Worm (Caenorhabditis elegans) whole organism, L4 larva: ENCODE data around the gene srg-33.

ENCODE experiments used
- F26F4.8 ChIP-seq: fragments of 200-800 bp; sonication (Bioruptor generic); conservative IDR thresholded peaks from 2 replicates; pipeline ENCODE4 v1.3.6; 2022; ENCODE audit warnings: missing genetic modification characterization, missing compliant biosample characterization
- F37D6.2 ChIP-seq: sonication (generic microtip); optimal IDR thresholded peaks from 2 replicates; lab custom pipeline; 2016; ENCODE audit warnings: mild to moderate bottlenecking, missing genetic modification characterization, missing compliant biosample characterization
- F44E2.7 ChIP-seq: fragments of 200-800 bp; sonication (Bioruptor generic); IDR thresholded peaks from 2 replicates; pipeline ENCODE4 v2.1.2; 2022; ENCODE audit warnings: missing genetic modification characterization, missing compliant biosample characterization
- T20F7.1 ChIP-seq: fragments of 200-800 bp; sonication (Bioruptor generic); optimal IDR thresholded peaks from 2 replicates; lab custom pipeline; 2018; ENCODE audit warnings: mild to moderate bottlenecking, missing genetic modification characterization, missing compliant biosample characterization
- Y105C5A.15 ChIP-seq: fragments of 200-800 bp; sonication (Bioruptor generic); IDR thresholded peaks from 2 replicates; pipeline ENCODE4 v1.3.6; 2022; ENCODE audit warnings: missing genetic modification characterization, missing compliant biosample characterization
- Y75B8A.6 ChIP-seq: fragments of 200-800 bp; sonication (Bioruptor generic); IDR thresholded peaks from 2 replicates; pipeline ENCODE4 v1.3.6; 2022; ENCODE audit warnings: missing genetic modification reagents, missing genetic modification characterization, missing compliant biosample characterization
- ZK546.5 ChIP-seq, 2 experiments: sonication (generic microtip); optimal IDR thresholded peaks; 2 replicates each; lab custom pipeline; 2017; ENCODE audit warnings: missing biosample characterization in 2 of 2, missing genetic modification characterization in 2 of 2
- ama-1 ChIP-seq: fragments of 150-350 bp; optimal IDR thresholded peaks from 2 replicates; lab custom pipeline; 2014; ENCODE audit warnings: inconsistent platforms, mixed read lengths
- ceh-62 ChIP-seq: sonication (generic microtip); optimal IDR thresholded peaks from 2 replicates; lab custom pipeline; 2017; ENCODE audit warnings: missing biosample characterization, missing genetic modification characterization
- daf-16 ChIP-seq, 3 experiments: sonication (generic microtip); optimal IDR thresholded peaks; 2 replicates each; lab custom pipeline; 2016 to 2017; ENCODE audit warnings: missing genetic modification characterization in 3 of 3, missing genetic modification reagents in 3 of 3, mild to moderate bottlenecking in 2 of 3, missing compliant biosample characterization in 2 of 3, missing biosample characterization in 1 of 3, moderate library complexity in 1 of 3
- dmd-6 ChIP-seq: fragments of 200-800 bp; sonication (Bioruptor generic); IDR thresholded peaks from 2 replicates; pipeline ENCODE4 v1.3.6; 2022; ENCODE audit warnings: missing genetic modification reagents, missing genetic modification characterization, missing compliant biosample characterization
- dpl-1 ChIP-seq: fragments of 150-350 bp; optimal IDR thresholded peaks from 2 replicates; lab custom pipeline; 2014; ENCODE audit warnings: missing biosample characterization, missing genetic modification reagents, missing genetic modification characterization
- duxl-1 ChIP-seq: sonication (generic microtip); optimal IDR thresholded peaks from 2 replicates; lab custom pipeline; 2016; ENCODE audit warnings: mild to moderate bottlenecking, missing genetic modification characterization, moderate library complexity, missing compliant biosample characterization; ENCODE audit not compliant: poor library complexity
- dve-1 ChIP-seq: sonication (generic microtip); optimal IDR thresholded peaks from 2 replicates; lab custom pipeline; 2017; ENCODE audit warnings: antibody characterized with exemption, mild to moderate bottlenecking, missing genetic modification characterization, missing compliant biosample characterization; ENCODE audit not compliant: insufficient read depth
- egl-43 ChIP-seq: fragments of 200-800 bp; sonication (Bioruptor generic); IDR thresholded peaks from 2 replicates; pipeline ENCODE4 v1.3.6; 2022; ENCODE audit warnings: missing genetic modification reagents, missing genetic modification characterization, missing compliant biosample characterization
- hlh-30 ChIP-seq: sonication (generic microtip); optimal IDR thresholded peaks from 2 replicates; lab custom pipeline; 2017; ENCODE audit warnings: antibody characterized with exemption, mild to moderate bottlenecking, missing genetic modification characterization, missing compliant biosample characterization; ENCODE audit not compliant: insufficient read depth
- hmg-1.1 ChIP-seq: fragments of 200-800 bp; sonication (Bioruptor generic); IDR thresholded peaks from 2 replicates; pipeline ENCODE4 v1.3.6; 2022; ENCODE audit warnings: missing genetic modification reagents, missing genetic modification characterization, missing compliant biosample characterization
- lin-1 ChIP-seq: fragments of 200-800 bp; sonication (Bioruptor generic); IDR thresholded peaks from 2 replicates; pipeline ENCODE4 v1.3.6; 2022; ENCODE audit warnings: missing genetic modification reagents, missing genetic modification characterization, missing compliant biosample characterization
- lin-13 ChIP-seq: fragments of 150-350 bp; optimal IDR thresholded peaks from 2 replicates; lab custom pipeline; 2014; ENCODE audit warnings: missing biosample characterization, missing genetic modification reagents, missing genetic modification characterization
- lin-29 ChIP-seq: fragments of 200-800 bp; sonication (Bioruptor generic); IDR thresholded peaks from 2 replicates; pipeline ENCODE4 v1.3.6; 2022; ENCODE audit warnings: missing genetic modification reagents, missing genetic modification characterization, missing compliant biosample characterization
- lsy-2 ChIP-seq, 2 experiments: fragments of 150-350 bp in 1 of 2; sonication (generic microtip) in 1 of 2; optimal IDR thresholded peaks; 2 replicates each; lab custom pipeline; 2014 to 2017; ENCODE audit warnings: missing biosample characterization in 2 of 2, missing genetic modification characterization in 2 of 2
- mdl-1 ChIP-seq, 2 experiments: fragments of 150-350 bp in 1 of 2; sonication (generic microtip) in 1 of 2; optimal IDR thresholded peaks; 2 replicates each; lab custom pipeline; 2014 to 2017; ENCODE audit warnings: missing biosample characterization in 2 of 2, missing genetic modification characterization in 2 of 2
- mep-1 ChIP-seq: fragments of 150-350 bp; sonication (generic microtip); optimal IDR thresholded peaks from 3 replicates; lab custom pipeline; 2014; ENCODE audit warnings: missing biosample characterization, missing genetic modification characterization
- mes-2 ChIP-seq: sonication (generic microtip); optimal IDR thresholded peaks from 2 replicates; lab custom pipeline; 2016; ENCODE audit warnings: missing genotype, mild to moderate bottlenecking, missing genetic modification characterization, missing compliant biosample characterization; ENCODE audit not compliant: poor library complexity, severe bottlenecking
- mxl-2 ChIP-seq: fragments of 200-800 bp; sonication (Bioruptor generic); conservative IDR thresholded peaks from 2 replicates; pipeline ENCODE4 v1.3.6; 2022; ENCODE audit warnings: missing genetic modification reagents, missing genetic modification characterization, missing compliant biosample characterization
- nhr-10 ChIP-seq: fragments of 150-350 bp; optimal IDR thresholded peaks from 2 replicates; lab custom pipeline; 2014; ENCODE audit warnings: missing biosample characterization, missing genetic modification characterization
- nhr-102 ChIP-seq: sonication (generic microtip); optimal IDR thresholded peaks from 2 replicates; lab custom pipeline; 2016; ENCODE audit warnings: mild to moderate bottlenecking, missing genetic modification characterization, moderate library complexity, missing compliant biosample characterization
- nhr-111 ChIP-seq: fragments of 200-800 bp; sonication (Bioruptor generic); optimal IDR thresholded peaks from 2 replicates; lab custom pipeline; 2018; ENCODE audit warnings: mild to moderate bottlenecking, missing genetic modification characterization, missing compliant biosample characterization
- nhr-25 ChIP-seq: sonication (generic microtip); optimal IDR thresholded peaks from 2 replicates; lab custom pipeline; 2017; ENCODE audit warnings: missing genetic modification characterization, mild to moderate bottlenecking, missing compliant biosample characterization, antibody characterized with exemption, moderate library complexity, borderline replicate concordance; ENCODE audit not compliant: insufficient read depth
- nhr-48 ChIP-seq: sonication (generic microtip); optimal IDR thresholded peaks from 2 replicates; lab custom pipeline; 2016; ENCODE audit warnings: mild to moderate bottlenecking, missing genetic modification characterization, missing compliant biosample characterization
- php-3 ChIP-seq: fragments of 200-800 bp; sonication (Bioruptor generic); IDR thresholded peaks from 2 replicates; pipeline ENCODE4 v1.3.6; 2022; ENCODE audit warnings: missing genetic modification reagents, missing genetic modification characterization, missing compliant biosample characterization
- sdz-12 ChIP-seq: fragments of 200-800 bp; sonication (Bioruptor generic); optimal IDR thresholded peaks from 2 replicates; lab custom pipeline; 2018; ENCODE audit warnings: mild to moderate bottlenecking, missing genetic modification characterization, missing compliant biosample characterization
- snpc-1.2 ChIP-seq: fragments of 200-800 bp; sonication (Bioruptor generic); IDR thresholded peaks from 2 replicates; pipeline ENCODE4 v1.3.6; 2022; ENCODE audit warnings: missing genetic modification reagents, missing genetic modification characterization, missing compliant biosample characterization
- spr-3 ChIP-seq: fragments of 200-800 bp; sonication (Bioruptor generic); optimal IDR thresholded peaks from 2 replicates; lab custom pipeline; 2018; ENCODE audit warnings: mild to moderate bottlenecking, missing genetic modification characterization, missing compliant biosample characterization
- unc-130 ChIP-seq: sonication (generic microtip); optimal IDR thresholded peaks from 2 replicates; lab custom pipeline; 2016; ENCODE audit warnings: missing genetic modification reagents, missing genetic modification characterization, missing compliant biosample characterization
- vab-7 ChIP-seq: fragments of 200-800 bp; sonication (Bioruptor generic); IDR thresholded peaks from 2 replicates; pipeline ENCODE4 v1.3.6; 2022; ENCODE audit warnings: missing genetic modification reagents, missing genetic modification characterization, missing compliant biosample characterization
- zip-2 ChIP-seq: fragments of 150-350 bp; optimal IDR thresholded peaks from 2 replicates; lab custom pipeline; 2014; ENCODE audit warnings: missing biosample characterization, missing genetic modification characterization

Gene srg-33

DNA sequence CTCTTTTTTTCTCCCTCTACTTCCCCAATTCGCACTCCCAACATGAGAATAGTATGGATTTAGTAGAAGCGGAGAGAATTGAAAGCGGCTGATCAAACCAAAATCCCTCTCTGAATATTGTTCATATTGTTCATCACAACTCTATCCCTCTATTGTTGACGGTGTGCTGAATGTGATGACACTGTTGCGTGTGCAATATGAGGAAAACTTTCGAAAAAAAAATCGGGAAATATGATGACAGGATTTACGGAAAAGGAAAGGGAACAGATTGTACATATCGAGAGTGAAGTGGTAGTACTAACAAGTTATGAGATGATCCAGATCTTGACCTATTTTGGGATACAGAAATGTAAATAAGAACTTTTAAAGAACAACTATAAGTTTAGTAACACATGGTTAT is 4.0 kb downstream of the srg-33 start, which contains the start of gene smex-1:
smex-1 (minus strand) TSS at position 101 of the 400 bp plus-strand sequence.
- TF ChIP-seq nhr-10 (no peak), ceh-62 (tag; lab: Kevin White, UChicago) (no peak), php-3 (GFP tag; lab: Robert Waterston, UW) (no peak), nhr-25 (tag; lab: Kevin White, UChicago) (no peak), unc-130 (no peak), lin-29 (no peak), vab-7 (GFP tag; lab: Robert Waterston, UW) (no peak), lin-13 (GFP tag; lab: Kevin White, UChicago) (no peak), dmd-6 (GFP tag; lab: Robert Waterston, UW) (no peak), duxl-1 (tag; lab: Kevin White, UChicago) (no peak), dve-1 (tag; lab: Kevin White, UChicago) (no peak), snpc-1.2 (GFP tag; lab: Robert Waterston, UW) (no peak), F26F4.8 (GFP tag; lab: Robert Waterston, UW) (no peak), lin-1 (no peak), egl-43 (GFP tag; lab: Robert Waterston, UW) (no peak), sdz-12 (GFP tag; lab: Kevin White, UChicago) (no peak)

DNA sequence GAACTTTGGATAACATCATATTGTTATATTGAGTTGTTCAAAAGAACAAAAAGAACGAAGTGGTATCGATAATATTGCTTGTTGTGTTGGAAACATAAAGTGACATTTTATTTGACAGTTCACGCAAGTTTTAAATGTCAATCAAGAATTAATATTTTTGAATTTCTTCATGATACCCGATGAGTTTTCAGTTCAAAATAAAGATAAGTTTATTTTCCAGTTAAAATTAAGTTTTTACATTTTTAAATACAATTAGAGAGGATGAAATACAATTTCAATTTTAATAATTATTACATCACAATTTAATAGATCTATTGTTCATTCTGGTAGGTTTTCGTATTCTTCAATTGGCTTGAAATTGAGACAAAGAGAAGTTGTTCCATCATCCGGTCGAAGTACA is 5.6 kb downstream of the srg-33 start, which contains the start of gene W02D7.4:
W02D7.4 (minus strand) TSS at position 101 of the 400 bp plus-strand sequence.
- TF ChIP-seq dmd-6 (GFP tag; lab: Robert Waterston, UW) (peak; percentile 32; the same call in 1 of the 2 replicates), nhr-25 (tag; lab: Kevin White, UChicago) (no peak)

DNA sequence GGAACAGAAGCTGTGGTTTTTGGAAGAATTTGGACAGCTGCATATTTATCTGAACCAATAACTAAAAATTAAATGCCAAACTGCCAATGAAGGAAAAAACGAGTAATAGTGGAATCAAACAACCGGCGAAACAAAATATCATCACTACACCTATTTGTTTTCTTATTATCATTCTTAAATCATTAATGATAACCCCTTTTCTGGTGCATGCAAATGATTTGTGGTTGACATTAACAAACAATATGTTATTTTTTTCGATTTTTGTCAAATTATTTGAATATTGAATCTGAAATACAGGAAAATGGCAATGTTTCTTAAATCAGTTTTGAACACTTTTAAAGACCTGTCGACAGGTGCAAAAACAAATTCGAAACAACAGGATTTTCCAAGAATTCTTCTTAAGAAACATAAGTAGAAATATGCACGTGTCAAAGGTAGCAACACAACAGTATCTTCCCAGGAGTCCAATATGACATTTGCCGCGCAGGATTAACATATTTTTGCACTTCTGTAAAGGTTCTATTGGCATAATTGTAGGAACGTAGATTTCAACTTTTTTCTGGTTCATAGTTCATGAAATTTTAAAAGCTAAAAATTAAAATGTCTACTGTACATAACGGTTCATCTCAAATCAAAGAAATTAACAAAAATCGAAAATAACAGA is 7.5 kb downstream of the srg-33 start, which contains the start of gene W02D7.5:
W02D7.5 (minus strand) TSS at position 51 of the 664 bp plus-strand sequence.
- no peak for TF ChIP-seq lin-1
- TF ChIP-seq ZK546.5 (tag; optimal IDR thresholded peaks at IDR 0.05; lab: Kevin White, UChicago) = no peak
- no peak for TF ChIP-seq nhr-48 (tag; lab: Kevin White, UChicago)

DNA sequence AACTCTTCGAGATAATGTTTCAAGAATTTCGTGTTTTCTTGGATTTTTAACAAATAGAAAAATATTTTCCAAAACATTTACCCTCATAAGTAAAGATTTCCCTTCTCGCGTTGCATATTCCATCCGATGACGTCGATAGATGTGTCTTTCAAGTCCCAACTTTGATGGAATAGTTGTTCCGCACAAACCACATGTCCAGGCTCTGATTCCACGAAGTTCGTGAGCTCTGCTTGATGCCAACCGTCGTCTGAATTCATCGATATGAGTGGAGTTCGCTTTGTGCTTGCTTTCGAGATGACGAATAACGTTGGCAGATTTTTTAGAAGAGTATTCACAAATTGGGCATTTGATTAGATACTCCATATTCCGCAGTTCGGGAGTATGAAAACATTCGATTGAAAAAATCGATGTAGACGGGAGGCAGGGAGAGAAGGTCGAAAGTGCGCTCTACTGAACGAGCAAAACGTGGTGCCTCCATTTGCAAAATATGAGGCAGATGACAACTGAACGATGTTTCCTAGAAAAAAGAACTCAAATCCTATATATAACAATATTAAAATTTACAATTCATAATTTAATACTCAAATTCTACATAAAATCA is 9.2 kb downstream of the srg-33 start, which contains the start of gene W02D7.6:
W02D7.6 (minus strand) TSS at position 573 of the 601 bp plus-strand sequence.
- TF ChIP-seq Y105C5A.15 (GFP tag; lab: Robert Waterston, UW) (no peak), hmg-1.1 (GFP tag; lab: Robert Waterston, UW) (no peak), mes-2 (peak; percentile 48), Y75B8A.6 (no peak), zip-2 (no peak), hlh-30 (tag; lab: Kevin White, UChicago) (peak; percentile 35), dpl-1 (GFP tag; lab: Kevin White, UChicago) (peak; percentile 31), mep-1 (tag; lab: Kevin White, UChicago) (no peak), F37D6.2 (tag; lab: Kevin White, UChicago) (no peak), nhr-111 (GFP tag; lab: Kevin White, UChicago) (peak; percentile 7), duxl-1 (tag; lab: Kevin White, UChicago) (peak; percentile 44), nhr-102 (tag; lab: Kevin White, UChicago) (peak; percentile 26), ama-1 (lab: Kevin White, UChicago) (peak; percentile 80), daf-16 (GFP tag; optimal IDR thresholded peaks at IDR 0.05; lab: Kevin White, UChicago) (peak in 1 of 2 experiments; percentile 10), daf-16 (tag; optimal IDR thresholded peaks at IDR 0.05; lab: Kevin White, UChicago) (no peak), mdl-1 (tag; optimal IDR thresholded peaks at IDR 0.05; lab: Kevin White, UChicago) (peak in 1 of 2 experiments; percentile 17), T20F7.1 (peak; percentile 75), mxl-2 (GFP tag; lab: Robert Waterston, UW) (no peak), sdz-12 (GFP tag; lab: Kevin White, UChicago) (no peak), spr-3 (no peak), ceh-62 (tag; lab: Kevin White, UChicago) (no peak), lsy-2 (tag; optimal IDR thresholded peaks at IDR 0.05; lab: Kevin White, UChicago) (peak in 1 of 2 experiments; percentile 30), dve-1 (tag; lab: Kevin White, UChicago) (peak; percentile 20), F44E2.7 (GFP tag; lab: Robert Waterston, UW) (0 out of 2 replicates have a peak, but pooled peaks have one; percentile 20)
